Worm (Caenorhabditis elegans) whole organism, L1 larva: ENCODE data around the gene cest-25.

Experiments used
- C16A3.4 ChIP-seq: fragments of 150-350 bp; optimal IDR thresholded peaks from 2 replicates; lab custom pipeline; 2014; ENCODE audit warnings: missing biosample characterization, missing genetic modification characterization
- C34B4.2 ChIP-seq: sonication (generic microtip); optimal IDR thresholded peaks from 2 replicates; lab custom pipeline; 2017; ENCODE audit warnings: mild to moderate bottlenecking, missing genetic modification characterization, missing compliant biosample characterization
- F16B12.6 ChIP-seq: fragments of 150-350 bp; optimal IDR thresholded peaks from 2 replicates; lab custom pipeline; 2014; ENCODE audit warnings: missing biosample characterization, missing genetic modification characterization
- aly-2 ChIP-seq: fragments of 150-350 bp; optimal IDR thresholded peaks from 2 replicates; lab custom pipeline; 2014; ENCODE audit warnings: missing biosample characterization, missing genetic modification characterization
- ama-1 ChIP-seq: fragments of 150-350 bp; optimal IDR thresholded peaks from 2 replicates; lab custom pipeline; 2014
- ceh-8 ChIP-seq: fragments of 200-800 bp; sonication (Bioruptor generic); optimal IDR thresholded peaks from 2 replicates; lab custom pipeline; 2018; ENCODE audit warnings: mild to moderate bottlenecking, missing genetic modification characterization, moderate library complexity, missing compliant biosample characterization
- ceh-82 ChIP-seq, 3 experiments: fragments of 150-350 bp in 1 of 3; sonication (generic microtip) in 2 of 3; optimal IDR thresholded peaks; 2 replicates each; lab custom pipeline; 2014 to 2017; ENCODE audit warnings: missing biosample characterization in 3 of 3, missing genetic modification characterization in 3 of 3
- ceh-90 ChIP-seq: sonication (generic microtip); optimal IDR thresholded peaks from 2 replicates; lab custom pipeline; 2016; ENCODE audit warnings: missing genetic modification characterization, missing compliant biosample characterization
- ces-1 ChIP-seq: fragments of 150-350 bp; optimal IDR thresholded peaks from 2 replicates; lab custom pipeline; 2014; ENCODE audit warnings: missing biosample characterization, missing genetic modification reagents, missing genetic modification characterization
- dpl-1 ChIP-seq, 3 experiments: fragments of 150-350 bp in 2 of 3; sonication (generic microtip) in 1 of 3; optimal IDR thresholded peaks; 2 replicates each; lab custom pipeline; 2014 to 2017; ENCODE audit warnings: missing biosample characterization in 3 of 3, missing genetic modification characterization in 3 of 3, missing genetic modification reagents in 3 of 3
- efl-1 ChIP-seq, 4 experiments: fragments of 150-350 bp; optimal IDR thresholded peaks in 3 of 4; peaks in 1 of 4; 1 replicate in 1 of 4; 2 replicates in 3 of 4; lab custom pipeline; 2014; ENCODE audit warnings: missing biosample characterization in 2 of 4, missing genetic modification characterization in 2 of 4, missing genetic modification reagents in 2 of 4
- efl-3 ChIP-seq: fragments of 200-800 bp; sonication (Bioruptor generic); optimal IDR thresholded peaks from 2 replicates; lab custom pipeline; 2018; ENCODE audit warnings: mild to moderate bottlenecking, missing genetic modification characterization, missing compliant biosample characterization
- egl-27 ChIP-seq, 2 experiments: fragments of 150-350 bp in 1 of 2; sonication (generic microtip); optimal IDR thresholded peaks; 3 replicates each; lab custom pipeline; 2017 to 2018; ENCODE audit warnings: missing biosample characterization in 2 of 2, missing genetic modification characterization in 2 of 2, missing genetic modification reagents in 2 of 2
- elt-2 ChIP-seq: sonication (generic microtip); optimal IDR thresholded peaks from 2 replicates; lab custom pipeline; 2016; ENCODE audit warnings: missing genetic modification characterization, mild to moderate bottlenecking, inconsistent platforms, missing compliant biosample characterization, missing genetic modification reagents
- elt-3 ChIP-seq, 6 experiments: fragments of 150-350 bp in 1 of 6; sonication (generic microtip); optimal IDR thresholded peaks; 2 replicates each; lab custom pipeline; 2017 to 2018; ENCODE audit warnings: missing biosample characterization in 6 of 6, missing genetic modification characterization in 6 of 6, inconsistent platforms in 1 of 6
- fkh-4 ChIP-seq: sonication (generic microtip); optimal IDR thresholded peaks from 2 replicates; lab custom pipeline; 2016; ENCODE audit warnings: missing compliant biosample characterization, missing genetic modification characterization, borderline replicate concordance
- grh-1 ChIP-seq: fragments of 200-800 bp; sonication (Bioruptor generic); IDR thresholded peaks from 2 replicates; pipeline ENCODE4 v1.3.6; 2022; ENCODE audit warnings: missing genetic modification reagents, missing genetic modification characterization, missing compliant biosample characterization
- hpl-2 ChIP-seq: fragments of 150-350 bp; optimal IDR thresholded peaks from 2 replicates; lab custom pipeline; 2014; ENCODE audit warnings: missing biosample characterization, missing genetic modification reagents, missing genetic modification characterization
- jun-1 ChIP-seq: fragments of 150-350 bp; optimal IDR thresholded peaks from 2 replicates; lab custom pipeline; 2014; ENCODE audit warnings: missing biosample characterization, missing genetic modification reagents, missing genetic modification characterization
- lin-13 ChIP-seq: fragments of 150-350 bp; optimal IDR thresholded peaks from 2 replicates; lab custom pipeline; 2014; ENCODE audit warnings: missing biosample characterization, missing genetic modification reagents, missing genetic modification characterization
- lin-14 ChIP-seq: fragments of 200-800 bp; sonication (Bioruptor generic); optimal IDR thresholded peaks from 2 replicates; lab custom pipeline; 2018; ENCODE audit warnings: mild to moderate bottlenecking, missing genetic modification characterization, moderate library complexity, missing compliant biosample characterization
- lin-15B ChIP-seq: fragments of 150-350 bp; sonication (generic microtip); optimal IDR thresholded peaks from 3 replicates; lab custom pipeline; 2014; ENCODE audit warnings: missing biosample characterization, missing genetic modification characterization
- lin-35 ChIP-seq, 2 experiments: fragments of 150-350 bp; optimal IDR thresholded peaks; 2 replicates each; lab custom pipeline; 2014; ENCODE audit warnings: missing biosample characterization in 2 of 2, missing genetic modification characterization in 2 of 2, missing genetic modification reagents in 2 of 2
- lin-39 ChIP-seq: fragments of 150-350 bp; optimal IDR thresholded peaks from 2 replicates; lab custom pipeline; 2014; ENCODE audit warnings: missing biosample characterization, missing genetic modification reagents, missing genetic modification characterization
- mab-9 ChIP-seq: fragments of 200-800 bp; sonication (Bioruptor generic); IDR thresholded peaks from 2 replicates; pipeline ENCODE4 v1.3.6; 2022; ENCODE audit warnings: missing genetic modification reagents, missing genetic modification characterization, missing compliant biosample characterization
- mef-2 ChIP-seq: fragments of 150-350 bp; optimal IDR thresholded peaks from 2 replicates; lab custom pipeline; 2014; ENCODE audit warnings: missing biosample characterization, missing genetic modification characterization
- nhr-11 ChIP-seq: fragments of 150-350 bp; optimal IDR thresholded peaks from 2 replicates; lab custom pipeline; 2014; ENCODE audit warnings: missing biosample characterization, missing genetic modification characterization
- nhr-12 ChIP-seq: sonication (generic microtip); optimal IDR thresholded peaks from 2 replicates; lab custom pipeline; 2017; ENCODE audit warnings: missing biosample characterization, missing genetic modification characterization
- nhr-20 ChIP-seq: sonication (generic microtip); optimal IDR thresholded peaks from 2 replicates; lab custom pipeline; 2016; ENCODE audit warnings: mild to moderate bottlenecking, missing genetic modification characterization, missing compliant biosample characterization
- nhr-84 ChIP-seq: sonication (generic microtip); optimal IDR thresholded peaks from 2 replicates; lab custom pipeline; 2017; ENCODE audit warnings: missing biosample characterization, missing genetic modification characterization
- pag-3 ChIP-seq: sonication (generic microtip); optimal IDR thresholded peaks from 2 replicates; lab custom pipeline; 2017; ENCODE audit warnings: missing genetic modification characterization, mild to moderate bottlenecking, missing compliant biosample characterization, antibody characterized with exemption, borderline replicate concordance; ENCODE audit not compliant: insufficient read depth
- rnt-1 ChIP-seq: sonication (generic microtip); optimal IDR thresholded peaks from 2 replicates; lab custom pipeline; 2016; ENCODE audit warnings: mild to moderate bottlenecking, missing genetic modification characterization, moderate library complexity, missing compliant biosample characterization
- snpc-4 ChIP-seq: fragments of 150-350 bp; optimal IDR thresholded peaks from 2 replicates; lab custom pipeline; 2014; ENCODE audit warnings: missing biosample characterization, missing genetic modification characterization
- sptf-1 ChIP-seq: fragments of 150-350 bp; optimal IDR thresholded peaks from 2 replicates; lab custom pipeline; 2014; ENCODE audit warnings: missing biosample characterization, missing genetic modification characterization
- sup-37 ChIP-seq: fragments of 200-800 bp; sonication (Bioruptor generic); optimal IDR thresholded peaks from 2 replicates; lab custom pipeline; 2018; ENCODE audit warnings: mild to moderate bottlenecking, missing genetic modification characterization, missing compliant biosample characterization
- unc-86 ChIP-seq: sonication (generic microtip); optimal IDR thresholded peaks from 2 replicates; lab custom pipeline; 2016; ENCODE audit warnings: missing genetic modification characterization, missing compliant biosample characterization
- vab-15 ChIP-seq: sonication (generic microtip); optimal IDR thresholded peaks from 2 replicates; lab custom pipeline; 2017; ENCODE audit warnings: missing genotype, mild to moderate bottlenecking, missing genetic modification characterization, missing compliant biosample characterization
- xbp-1 ChIP-seq: sonication (generic microtip); optimal IDR thresholded peaks from 2 replicates; lab custom pipeline; 2016; ENCODE audit warnings: missing genetic modification characterization, missing compliant biosample characterization
- ztf-11 ChIP-seq, 2 experiments: sonication (generic microtip); optimal IDR thresholded peaks; 2 replicates each; lab custom pipeline; 2016 to 2017; ENCODE audit warnings: missing genetic modification characterization in 2 of 2, missing biosample characterization in 1 of 2, missing compliant biosample characterization in 1 of 2

Gene cest-25

DNA sequence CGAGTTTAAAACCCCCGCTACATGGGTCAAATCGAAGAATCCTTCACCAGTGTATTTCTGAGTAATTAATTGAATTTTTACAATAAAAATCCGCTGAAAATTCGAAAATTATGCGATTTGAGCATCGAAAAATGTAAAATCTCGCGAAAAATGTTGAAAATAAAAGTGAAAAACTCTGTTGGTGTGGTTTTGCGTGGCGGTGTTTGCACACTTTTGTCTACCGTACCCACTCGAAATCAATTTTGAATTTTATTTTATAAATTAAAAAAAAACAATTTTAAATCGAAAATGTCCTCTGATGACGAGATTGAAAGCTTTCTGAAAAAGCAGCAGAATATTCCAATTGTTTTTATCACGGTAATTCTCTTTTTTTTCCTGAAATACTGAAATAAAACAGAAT lies 41.5 kb upstream of the cest-25 start, which contains the start of gene Y71H2AM.6 (continued):
- TF ChIP-seq unc-86 (tag; lab: Kevin White, UChicago) (peak; percentile 35), lin-39 (peak; percentile 39), C34B4.2 (tag; lab: Kevin White, UChicago) (no peak), ces-1 (GFP tag; lab: Kevin White, UChicago) (no peak), aly-2 (tag; lab: Kevin White, UChicago) (peak; percentile 20), C16A3.4 (tag; lab: Kevin White, UChicago) (peak; percentile 44)

DNA sequence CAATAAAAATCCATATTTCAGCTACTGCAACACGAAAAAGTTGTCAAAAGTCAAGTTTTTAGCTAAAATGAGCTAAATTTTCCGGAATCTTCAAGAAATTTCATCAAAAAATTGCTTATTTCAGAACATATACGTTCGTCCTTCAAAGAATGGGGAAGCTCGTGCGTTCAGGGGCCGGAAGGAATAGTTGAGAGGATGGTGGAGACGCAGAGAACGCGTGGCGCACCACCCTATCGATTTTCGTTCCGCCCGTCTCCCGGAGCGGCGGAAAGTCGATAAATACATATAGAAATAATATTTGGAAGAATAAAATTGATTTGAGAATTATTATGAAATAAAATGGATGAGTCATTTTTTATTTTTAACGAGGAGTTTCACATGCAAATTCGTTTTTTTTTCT lies 41.0 kb upstream of the cest-25 start:
- TF ChIP-seq egl-27 (tag; optimal IDR thresholded peaks at IDR 0.05; lab: Kevin White, UChicago) (no peak), pag-3 (no peak), F16B12.6 (peak; percentile 12), ceh-82 (tag; optimal IDR thresholded peaks at IDR 0.05; lab: Kevin White, UChicago) (no peak)
- TF ChIP-seq, all 84 proteins: peak for 1

DNA sequence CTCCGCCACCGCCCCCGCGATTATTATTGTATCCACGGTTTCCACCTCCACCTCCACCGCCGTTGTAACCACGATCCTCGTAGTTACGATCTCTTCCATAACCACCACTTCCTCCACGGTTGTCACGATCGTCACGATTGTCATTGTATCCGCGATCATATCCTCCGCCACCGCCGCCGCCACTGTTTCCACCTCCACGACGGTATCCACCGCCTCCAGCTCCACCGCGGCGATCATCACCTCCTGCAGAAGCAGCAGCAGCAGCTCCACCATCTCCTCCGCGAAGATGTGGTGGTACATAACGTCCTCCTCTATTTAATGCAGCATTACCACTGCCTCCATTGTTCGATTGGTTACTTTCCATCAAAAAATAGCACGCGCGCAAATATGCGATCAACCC lies 39.3 kb upstream of the cest-25 start, which contains the start of gene laf-1:
Gene laf-1, minus strand, starts transcription at position 399 of the 400 bp plus-strand sequence.
- no peak for TF ChIP-seq lin-13
- TF ChIP-seq elt-3 (tag; optimal IDR thresholded peaks at IDR 0.05; lab: Kevin White, UChicago) = no peak
- TF ChIP-seq nhr-84 = no peak
- no peak for TF ChIP-seq fkh-4 (tag; lab: Kevin White, UChicago)

DNA sequence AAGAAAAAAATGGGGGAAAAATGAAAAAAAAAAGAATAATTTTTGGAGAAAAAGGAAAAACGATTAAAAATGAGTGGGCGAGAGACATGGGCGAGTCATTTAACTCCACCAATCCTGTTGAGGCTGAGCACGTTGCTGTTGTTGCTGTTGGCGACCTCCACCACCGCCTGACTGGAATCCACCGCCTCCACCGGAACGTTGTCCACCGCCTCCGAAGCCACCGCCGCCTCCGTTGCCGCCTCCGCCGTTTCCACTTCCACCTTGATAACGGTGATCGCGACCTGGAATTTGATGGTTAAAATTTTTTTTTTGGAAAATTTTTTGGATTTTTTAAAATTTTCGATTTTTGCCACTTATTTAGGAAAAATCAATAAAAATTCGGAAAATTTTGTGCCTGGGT lies 31.4 kb upstream of the cest-25 start:
- TF ChIP-seq dpl-1 (GFP tag; optimal IDR thresholded peaks at IDR 0.05; lab: Kevin White, UChicago) = no peak
- TF ChIP-seq grh-1 (GFP tag; lab: Robert Waterston, UW) = no peak
- TF ChIP-seq vab-15 (tag; lab: Kevin White, UChicago) = no peak
- no peak for TF ChIP-seq fkh-4 (tag; lab: Kevin White, UChicago)
- TF ChIP-seq sptf-1 (tag; lab: Kevin White, UChicago) = no peak
- no peak for TF ChIP-seq efl-3 (GFP tag; lab: Kevin White, UChicago)

DNA sequence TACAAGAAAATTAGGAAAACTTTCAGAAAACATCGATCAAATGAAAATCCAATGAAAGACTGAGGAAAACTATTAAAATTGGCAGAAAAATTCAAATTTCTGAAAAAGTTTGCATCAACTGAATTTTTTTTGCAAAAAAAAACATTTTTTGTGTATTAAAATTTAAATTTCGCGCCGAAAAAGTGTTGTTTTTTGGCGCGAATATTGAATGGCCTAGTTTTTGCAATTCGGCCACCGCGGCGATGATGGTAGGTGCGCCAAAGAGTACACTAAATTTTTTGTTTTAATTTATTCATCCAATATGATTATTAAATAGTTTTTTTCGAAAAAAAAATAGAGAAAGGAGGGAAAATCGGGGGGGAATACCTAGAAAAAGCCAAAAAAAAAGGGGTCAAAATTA lies 29.7 kb upstream of the cest-25 start:
- TF ChIP-seq vab-15 (tag; lab: Kevin White, UChicago) (no peak), efl-1 (optimal IDR thresholded peaks at IDR 0.05; lab: Kevin White, UChicago) (peak; percentile 3 to 75), efl-1 (GFP tag; optimal IDR thresholded peaks at IDR 0.05 in 1 of 2; lab: Kevin White, UChicago) (peak; percentile 64 to 97), lin-35 (GFP tag; optimal IDR thresholded peaks at IDR 0.05; lab: Kevin White, UChicago) (peak in 1 of 2 experiments; percentile 33), dpl-1 (GFP tag; optimal IDR thresholded peaks at IDR 0.05; lab: Kevin White, UChicago) (peak in 2 of 3 experiments; percentile 51 to 61)

DNA sequence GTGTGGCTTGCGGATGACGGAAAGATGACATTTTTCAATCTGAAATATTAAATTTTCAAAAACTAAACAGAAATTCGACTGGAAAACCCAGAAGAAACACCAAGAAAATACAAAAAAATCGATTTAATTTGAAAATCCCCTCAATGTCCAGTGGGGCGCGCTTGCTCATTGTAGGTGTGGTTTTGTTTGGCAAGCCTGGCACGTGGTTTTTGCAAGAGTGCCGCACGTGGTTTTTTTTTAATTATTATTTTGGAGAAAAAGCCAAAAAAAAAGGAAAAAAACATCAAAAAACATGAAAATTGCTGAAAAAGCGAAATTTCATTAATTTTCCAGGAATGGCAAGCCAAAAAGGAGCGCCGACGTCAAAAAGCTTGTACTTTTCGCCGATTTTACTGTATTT lies 29.3 kb upstream of the cest-25 start, which contains the start of gene swsn-3:
Gene swsn-3, minus strand, starts transcription at position 45 of the 400 bp plus-strand sequence.
- peak; percentile 96 for TF ChIP-seq rnt-1 (tag; lab: Kevin White, UChicago)
- no peak for TF ChIP-seq nhr-12
- TF ChIP-seq mab-9 (GFP tag; lab: Robert Waterston, UW) = no peak
- TF ChIP-seq lin-15B = peak; percentile 93
- peak; percentile 56 to 88 (median 77) for TF ChIP-seq ceh-82 (tag; optimal IDR thresholded peaks at IDR 0.05; lab: Kevin White, UChicago)
- peak in 1 of 2 experiments; percentile 82 for TF ChIP-seq ztf-11 (tag; optimal IDR thresholded peaks at IDR 0.05; lab: Kevin White, UChicago)
- peak; percentile 88 for TF ChIP-seq snpc-4 (tag; lab: Kevin White, UChicago)
- peak; percentile 87 for TF ChIP-seq unc-86 (tag; lab: Kevin White, UChicago)
- peak; percentile 83 for TF ChIP-seq ceh-8 (GFP tag; lab: Kevin White, UChicago)
- peak; percentile 86 for TF ChIP-seq lin-14 (GFP tag; lab: Kevin White, UChicago)
- TF ChIP-seq nhr-20 = peak; percentile 86
- peak; percentile 34 for TF ChIP-seq sup-37
- TF ChIP-seq ama-1 = no peak
- peak; percentile 83 for TF ChIP-seq hpl-2 (GFP tag; lab: Kevin White, UChicago)
- TF ChIP-seq grh-1 (GFP tag; lab: Robert Waterston, UW) = peak; percentile 70
- TF ChIP-seq jun-1 = peak; percentile 78
- peak; percentile 4 for TF ChIP-seq ceh-90 (tag; lab: Kevin White, UChicago)
- TF ChIP-seq mef-2 = no peak
- peak; percentile 88 for TF ChIP-seq xbp-1 (tag; lab: Kevin White, UChicago)
- TF ChIP-seq nhr-11 (tag; lab: Kevin White, UChicago) = peak; percentile 69
- peak; percentile 88 for TF ChIP-seq lin-13
- peak; percentile 79 to 87 for TF ChIP-seq lin-35 (GFP tag; optimal IDR thresholded peaks at IDR 0.05; lab: Kevin White, UChicago)
- TF ChIP-seq efl-3 (GFP tag; lab: Kevin White, UChicago) = no peak
- peak; percentile 48 for TF ChIP-seq aly-2 (tag; lab: Kevin White, UChicago)
- TF ChIP-seq elt-2 (tag; lab: Kevin White, UChicago) = peak; percentile 68
- peak in 2 of 6 experiments; percentile 33 to 83 for TF ChIP-seq elt-3 (tag; optimal IDR thresholded peaks at IDR 0.05; lab: Kevin White, UChicago)
- peak; percentile 87 for TF ChIP-seq efl-1 (optimal IDR thresholded peaks at IDR 0.05; lab: Kevin White, UChicago)
- peak; percentile 83 to 98 for TF ChIP-seq efl-1 (GFP tag; optimal IDR thresholded peaks at IDR 0.05 in 1 of 2; lab: Kevin White, UChicago)
